Fruit fly (Drosophila melanogaster): Measurements from ENCODE around the gene CG46281.

The CG46281 gene

DNA sequence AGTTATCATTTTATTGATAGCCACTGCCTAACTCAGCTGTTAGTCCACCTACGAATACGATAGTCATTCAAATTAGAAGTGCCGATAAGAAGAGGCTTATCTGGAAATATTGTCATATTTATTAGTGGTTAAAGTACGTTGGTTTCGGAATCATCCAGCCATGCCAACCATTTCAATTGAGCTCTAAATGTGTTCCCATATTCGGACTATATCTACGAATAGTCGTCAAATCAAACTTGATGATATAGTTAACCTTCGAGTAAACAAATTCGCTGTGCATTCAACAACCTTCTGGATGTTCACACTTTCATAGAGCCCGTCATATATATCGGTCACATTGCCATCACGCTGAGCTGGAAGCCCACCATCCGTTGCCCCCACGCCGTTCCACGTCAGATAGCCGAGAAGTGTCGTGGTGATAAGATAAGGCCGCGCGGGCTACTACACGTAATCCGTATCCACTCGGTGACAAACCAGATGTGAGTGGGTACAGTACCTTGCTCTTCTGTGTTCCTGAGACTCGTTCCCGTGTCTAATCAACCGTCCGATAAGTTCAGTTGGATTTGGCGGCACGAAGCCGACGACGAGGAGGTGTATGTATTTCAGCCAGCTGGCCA is 11.7 kb downstream of the CG46281 start (continued):
- TF ChIP-seq hkb (optimal IDR thresholded peaks at IDR 0.05) (no peak), hkb (GFP tag; IDR thresholded peaks at IDR 0.05) (0 out of 2 replicates have a peak, but pooled peaks have one; percentile 24), GATAe (GFP tag; conservative IDR thresholded peaks at IDR 0.05) (peak; percentile 77), bbx (GFP tag; IDR thresholded peaks at IDR 0.05; ENCODE audit: partially characterized antibody) (no peak), CG12236 (GFP tag; optimal IDR thresholded peaks at IDR 0.05) (no peak), lilli (GFP tag; optimal IDR thresholded peaks at IDR 0.05) (no peak), slbo (GFP tag; IDR thresholded peaks at IDR 0.05) (0 out of 2 replicates have a peak, but pooled peaks have one; percentile 12), D19B (GFP tag; optimal IDR thresholded peaks at IDR 0.05) (no peak), pzg (GFP tag; optimal IDR thresholded peaks at IDR 0.05) (no peak), maf-S (GFP tag; optimal IDR thresholded peaks at IDR 0.05) (no peak), klu (GFP tag; IDR thresholded peaks at IDR 0.05) (no peak), CG34376 (GFP tag; optimal IDR thresholded peaks at IDR 0.05) (peak; percentile 66), ftz-f1 (GFP tag; optimal IDR thresholded peaks at IDR 0.05) (peak; percentile 7), lmd (GFP tag; IDR thresholded peaks at IDR 0.05) (no peak), odd (GFP tag; optimal IDR thresholded peaks at IDR 0.05) (no peak), CG7987 (GFP tag; optimal IDR thresholded peaks at IDR 0.05) (peak; percentile 20), mirr (GFP tag; optimal IDR thresholded peaks at IDR 0.05) (peak; percentile 86), Dbx (GFP tag; IDR thresholded peaks at IDR 0.05) (0 out of 3 replicates have a peak, but pooled peaks have one; percentile 43), chinmo (GFP tag; IDR thresholded peaks at IDR 0.05; ENCODE audit: partially characterized antibody) (peak; percentile 60; the same call in 1 of the 4 replicates), Pdp1 (GFP tag; optimal IDR thresholded peaks at IDR 0.05) (peak in 1 of 2 experiments; percentile 74), Hey (tag; optimal IDR thresholded peaks at IDR 0.05) (peak; percentile 4), CG32532 (GFP tag; IDR thresholded peaks at IDR 0.05) (0 out of 2 replicates have a peak, but pooled peaks have one; percentile 8), Hand (GFP tag; optimal IDR thresholded peaks at IDR 0.05) (peak; percentile 1), wdn (GFP tag; IDR thresholded peaks at IDR 0.05) (no peak), pfk (GFP tag; optimal IDR thresholded peaks at IDR 0.05) (peak; percentile 1), HmgZ (tag; optimal IDR thresholded peaks at IDR 0.05) (peak; percentile 28), pros (GFP tag; optimal IDR thresholded peaks at IDR 0.05) (peak; percentile 40), CG1024 (GFP tag; IDR thresholded peaks at IDR 0.05) (no peak), sna (GFP tag; IDR thresholded peaks at IDR 0.05; ENCODE audit: partially characterized antibody) (no peak), rib (GFP tag; IDR thresholded peaks at IDR 0.05) (0 out of 2 replicates have a peak, but pooled peaks have one; percentile 10), run (tag; optimal IDR thresholded peaks at IDR 0.05) (peak; percentile 55), Med (GFP tag) (peak; percentile 11), CG2712 (tag; optimal IDR thresholded peaks at IDR 0.05) (no peak)

- no peak for TF ChIP-seq sqz (GFP tag; optimal IDR thresholded peaks at IDR 0.05)
- no peak for TF ChIP-seq gce (GFP tag; IDR thresholded peaks at IDR 0.05)
- TF ChIP-seq crol (GFP tag; IDR thresholded peaks at IDR 0.05) = peak; percentile 78
- no peak for TF ChIP-seq CG3281 (GFP tag; optimal IDR thresholded peaks at IDR 0.05)
- no peak for TF ChIP-seq Dbx (GFP tag; IDR thresholded peaks at IDR 0.05)
- TF ChIP-seq lov (optimal IDR thresholded peaks at IDR 0.05) = no peak
- TF ChIP-seq lov (GFP tag; IDR thresholded peaks at IDR 0.05) = no peak
- no peak for TF ChIP-seq H2.0 (GFP tag; IDR thresholded peaks at IDR 0.05)
- TF ChIP-seq NFAT (GFP tag; IDR thresholded peaks at IDR 0.05) = peak; percentile 73; the same call in 1 of the 2 replicates
- no peak for TF ChIP-seq phol (tag; optimal IDR thresholded peaks at IDR 0.05)
- 0 out of 2 replicates have a peak, but pooled peaks have one; percentile 9 for TF ChIP-seq Adf1 (GFP tag; IDR thresholded peaks at IDR 0.05)
- peak; percentile 43 for TF ChIP-seq Drgx (GFP tag; IDR thresholded peaks at IDR 0.05)
- TF ChIP-seq Pdp1 (GFP tag; optimal IDR thresholded peaks at IDR 0.05) = peak in 1 of 2 experiments; percentile 65
- TF ChIP-seq sug (tag; optimal IDR thresholded peaks at IDR 0.05) = peak; percentile 23
- TF ChIP-seq slbo (GFP tag; IDR thresholded peaks at IDR 0.05) = no peak
- peak; percentile 39; the same call in 1 of the 2 replicates for TF ChIP-seq CG32772 (GFP tag; IDR thresholded peaks at IDR 0.05)
- no peak for TF ChIP-seq CG6654 (GFP tag; optimal IDR thresholded peaks at IDR 0.05)
- peak; percentile 35 for TF ChIP-seq lab (GFP tag; optimal IDR thresholded peaks at IDR 0.05)
- no peak for TF ChIP-seq ro (GFP tag; IDR thresholded peaks at IDR 0.05)
- no peak for TF ChIP-seq lbe (GFP tag; optimal IDR thresholded peaks at IDR 0.05)
- peak; percentile 92 for TF ChIP-seq chinmo (GFP tag; IDR thresholded peaks at IDR 0.05; ENCODE audit: partially characterized antibody)
- no peak for TF ChIP-seq CG12942 (GFP tag; optimal IDR thresholded peaks at IDR 0.05)
- TF ChIP-seq pros (GFP tag; optimal IDR thresholded peaks at IDR 0.05) = no peak
These were observed 12.5 kb downstream of the CG46281 start for dm6 chr3R:13017623-13018036.

Measured in whole organism, embryonic.